Worm (Caenorhabditis elegans) whole organism, late embryonic: ENCODE measurements around the gene ckk-1.

ENCODE experiments used
- C38D4.7 ChIP-seq: fragments of 200-800 bp; sonication (Bioruptor generic); optimal IDR thresholded peaks from 2 replicates; lab custom pipeline; 2018; ENCODE audit warnings: mild to moderate bottlenecking, missing genetic modification characterization, moderate library complexity, missing compliant biosample characterization
- F13H6.1 ChIP-seq: sonication (generic microtip); optimal IDR thresholded peaks from 2 replicates; lab custom pipeline; 2016; ENCODE audit warnings: missing genetic modification characterization, missing compliant biosample characterization
- K02D7.2 ChIP-seq: sonication (generic microtip); optimal IDR thresholded peaks from 2 replicates; lab custom pipeline; 2017; ENCODE audit warnings: mild to moderate bottlenecking, missing genetic modification characterization, missing compliant biosample characterization
- K09A11.1 ChIP-seq: sonication (generic microtip); optimal IDR thresholded peaks from 2 replicates; lab custom pipeline; 2017; ENCODE audit warnings: antibody characterized with exemption, mild to moderate bottlenecking, missing genetic modification characterization, missing compliant biosample characterization; ENCODE audit not compliant: insufficient read depth
- T23F11.4 ChIP-seq: fragments of 200-800 bp; sonication (Bioruptor generic); optimal IDR thresholded peaks from 2 replicates; lab custom pipeline; 2018; ENCODE audit warnings: mild to moderate bottlenecking, missing genetic modification characterization, missing compliant biosample characterization
- Y22D7AL.16 ChIP-seq: sonication (generic microtip); optimal IDR thresholded peaks from 2 replicates; lab custom pipeline; 2016; ENCODE audit warnings: missing genetic modification characterization, missing compliant biosample characterization
- ahr-1 ChIP-seq: sonication (generic microtip); optimal IDR thresholded peaks from 2 replicates; lab custom pipeline; 2016; ENCODE audit warnings: missing genetic modification characterization, missing compliant biosample characterization
- ama-1 ChIP-seq: fragments of 150-350 bp; optimal IDR thresholded peaks from 2 replicates; lab custom pipeline; 2014
- ceh-19 ChIP-seq: fragments of 200-800 bp; sonication (Bioruptor generic); optimal IDR thresholded peaks from 2 replicates; lab custom pipeline; 2018; ENCODE audit warnings: mild to moderate bottlenecking, missing genetic modification characterization, missing compliant biosample characterization
- ceh-22 ChIP-seq: sonication (generic microtip); optimal IDR thresholded peaks from 2 replicates; lab custom pipeline; 2017; ENCODE audit warnings: missing biosample characterization, missing genetic modification characterization
- ceh-30 ChIP-seq: fragments of 150-350 bp; optimal IDR thresholded peaks from 2 replicates; lab custom pipeline; 2014; ENCODE audit warnings: missing biosample characterization, missing genetic modification characterization
- ceh-31 ChIP-seq: sonication (generic microtip); optimal IDR thresholded peaks from 2 replicates; lab custom pipeline; 2016; ENCODE audit warnings: missing genetic modification characterization, missing compliant biosample characterization
- ceh-9 ChIP-seq: sonication (generic microtip); optimal IDR thresholded peaks from 2 replicates; lab custom pipeline; 2016; ENCODE audit warnings: mild to moderate bottlenecking, missing genetic modification characterization, inconsistent platforms, missing compliant biosample characterization
- dve-1 ChIP-seq: sonication (generic microtip); optimal IDR thresholded peaks from 2 replicates; lab custom pipeline; 2017; ENCODE audit warnings: antibody characterized with exemption, mild to moderate bottlenecking, missing genetic modification characterization, missing compliant biosample characterization
- elt-2 ChIP-seq: sonication (generic microtip); optimal IDR thresholded peaks from 2 replicates; lab custom pipeline; 2016; ENCODE audit warnings: missing genetic modification reagents, missing genetic modification characterization, missing compliant biosample characterization
- ets-4 ChIP-seq: sonication (generic microtip); optimal IDR thresholded peaks from 2 replicates; lab custom pipeline; 2016; ENCODE audit warnings: missing genetic modification characterization, missing compliant biosample characterization
- eyg-1 ChIP-seq: sonication (generic microtip); optimal IDR thresholded peaks from 2 replicates; lab custom pipeline; 2016; ENCODE audit warnings: missing genotype, missing genetic modification characterization, missing compliant biosample characterization
- fkh-10 ChIP-seq: fragments of 150-350 bp; optimal IDR thresholded peaks from 2 replicates; lab custom pipeline; 2014; ENCODE audit warnings: missing biosample characterization, missing genetic modification reagents, missing genetic modification characterization
- gmeb-2 ChIP-seq: sonication (generic microtip); optimal IDR thresholded peaks from 2 replicates; lab custom pipeline; 2016; ENCODE audit warnings: missing genetic modification characterization, inconsistent platforms, missing compliant biosample characterization
- hlh-13 ChIP-seq: fragments of 200-800 bp; sonication (Bioruptor generic); optimal IDR thresholded peaks from 2 replicates; lab custom pipeline; 2018; ENCODE audit warnings: mild to moderate bottlenecking, missing genetic modification characterization, missing compliant biosample characterization
- hlh-30 ChIP-seq: sonication (generic microtip); optimal IDR thresholded peaks from 2 replicates; lab custom pipeline; 2017; ENCODE audit warnings: antibody characterized with exemption, missing genetic modification characterization, missing compliant biosample characterization; ENCODE audit not compliant: insufficient read depth
- hlh-6 ChIP-seq: sonication (generic microtip); optimal IDR thresholded peaks from 2 replicates; lab custom pipeline; 2016; ENCODE audit warnings: missing genotype, missing genetic modification characterization, missing compliant biosample characterization
- madf-2 ChIP-seq: sonication (generic microtip); optimal IDR thresholded peaks from 2 replicates; lab custom pipeline; 2017; ENCODE audit warnings: missing genetic modification characterization, missing compliant biosample characterization
- nfya-1 ChIP-seq: sonication (generic microtip); optimal IDR thresholded peaks from 2 replicates; lab custom pipeline; 2017; ENCODE audit warnings: missing genetic modification characterization, mild to moderate bottlenecking, missing compliant biosample characterization, antibody characterized with exemption, moderate library complexity
- nhr-11 ChIP-seq: fragments of 150-350 bp; optimal IDR thresholded peaks from 2 replicates; lab custom pipeline; 2014; ENCODE audit warnings: missing biosample characterization, missing genetic modification characterization
- odd-2 ChIP-seq: sonication (generic microtip); optimal IDR thresholded peaks from 2 replicates; lab custom pipeline; 2017; ENCODE audit warnings: antibody characterized with exemption, mild to moderate bottlenecking, missing genetic modification characterization, missing compliant biosample characterization
- pha-2 ChIP-seq: sonication (generic microtip); optimal IDR thresholded peaks from 2 replicates; lab custom pipeline; 2017; ENCODE audit warnings: mild to moderate bottlenecking, missing genetic modification characterization, missing compliant biosample characterization
- pha-4 ChIP-seq: fragments of 150-350 bp; optimal IDR thresholded peaks from 2 replicates; lab custom pipeline; 2018; ENCODE audit warnings: missing biosample characterization, missing genetic modification reagents, missing genetic modification characterization
- pqm-1 ChIP-seq: sonication (generic microtip); optimal IDR thresholded peaks from 2 replicates; lab custom pipeline; 2016; ENCODE audit warnings: missing genetic modification characterization, missing compliant biosample characterization
- ref-2 ChIP-seq: sonication (generic microtip); optimal IDR thresholded peaks from 2 replicates; lab custom pipeline; 2016; ENCODE audit warnings: missing genetic modification characterization, missing compliant biosample characterization
- rnt-1 ChIP-seq: sonication (generic microtip); optimal IDR thresholded peaks from 2 replicates; lab custom pipeline; 2016; ENCODE audit warnings: missing genetic modification characterization, missing compliant biosample characterization
- sdc-2 ChIP-seq: sonication (generic microtip); optimal IDR thresholded peaks from 2 replicates; lab custom pipeline; 2016; ENCODE audit warnings: missing genotype, missing genetic modification characterization, missing compliant biosample characterization
- sox-2 ChIP-seq: fragments of 200-800 bp; sonication (Bioruptor generic); IDR thresholded peaks from 2 replicates; pipeline ENCODE4 v1.3.6; 2022; ENCODE audit warnings: missing genetic modification reagents, missing genetic modification characterization, missing compliant biosample characterization
- tbx-2 ChIP-seq: sonication (generic microtip); optimal IDR thresholded peaks from 2 replicates; lab custom pipeline; 2016; ENCODE audit warnings: missing genetic modification characterization, missing compliant biosample characterization
- ttx-3 ChIP-seq: sonication (generic microtip); optimal IDR thresholded peaks from 2 replicates; lab custom pipeline; 2016; ENCODE audit warnings: missing genetic modification reagents, missing genetic modification characterization, missing compliant biosample characterization
- unc-3 ChIP-seq, 2 experiments: fragments of 200-800 bp in 1 of 2; sonication (Bioruptor generic) in 1 of 2; sonication (generic microtip) in 1 of 2; conservative IDR thresholded peaks in 1 of 2; optimal IDR thresholded peaks in 1 of 2; 2 replicates each; pipeline versions ENCODE4 v1.3.6 to Lab custom; 2016 to 2022; ENCODE audit warnings: missing compliant biosample characterization in 2 of 2, missing genetic modification characterization in 2 of 2, missing genetic modification reagents in 1 of 2
- unc-42 ChIP-seq: sonication (generic microtip); optimal IDR thresholded peaks from 2 replicates; lab custom pipeline; 2016; ENCODE audit warnings: missing genotype, missing genetic modification characterization, missing compliant biosample characterization
- unc-55 ChIP-seq: sonication (generic microtip); optimal IDR thresholded peaks from 2 replicates; lab custom pipeline; 2017; ENCODE audit warnings: missing biosample characterization, missing genetic modification reagents, missing genetic modification characterization
- unc-86 ChIP-seq: sonication (generic microtip); optimal IDR thresholded peaks from 2 replicates; lab custom pipeline; 2016; ENCODE audit warnings: missing genetic modification characterization, missing compliant biosample characterization
- ztf-16 ChIP-seq: sonication (generic microtip); optimal IDR thresholded peaks from 2 replicates; lab custom pipeline; 2017; ENCODE audit warnings: missing genetic modification characterization, missing compliant biosample characterization

The ckk-1 gene

ce11 chrIII:5588746-5589145 lies 46.5 kb upstream of the ckk-1 start:
- TF ChIP-seq ahr-1 (tag; lab: Kevin White, UChicago) (no peak), F13H6.1 (tag; lab: Kevin White, UChicago) (no peak), T23F11.4 (no peak)

ce11 chrIII:5591668-5592149 lies 43.6 kb upstream of the ckk-1 start, which contains the start of the genes ddx-15 and ucr-1:
ddx-15 (minus strand) TSS chrIII:5591718.
ucr-1 (plus strand) TSS chrIII:5592135.
- TF ChIP-seq rnt-1, result no peak
- TF ChIP-seq hlh-6 (tag; lab: Kevin White, UChicago), result no peak
- no peak for TF ChIP-seq eyg-1 (tag; lab: Kevin White, UChicago)
- no peak for TF ChIP-seq ceh-30 (tag; lab: Kevin White, UChicago)
- no peak for TF ChIP-seq nhr-11 (tag; lab: Kevin White, UChicago)
- TF ChIP-seq pha-2 (tag; lab: Kevin White, UChicago), result no peak
- peak; percentile 1 for TF ChIP-seq unc-55 (GFP tag; lab: Kevin White, UChicago)
- no peak for TF ChIP-seq ztf-16 (tag; lab: Kevin White, UChicago)
- peak; percentile 29 for TF ChIP-seq nfya-1 (tag; lab: Kevin White, UChicago)
- no peak for TF ChIP-seq hlh-13 (GFP tag; lab: Kevin White, UChicago)
- peak; percentile 37 for TF ChIP-seq ceh-31 (tag; lab: Kevin White, UChicago)
- no peak for TF ChIP-seq madf-2 (tag; lab: Kevin White, UChicago)
- TF ChIP-seq unc-3 (GFP tag; conservative IDR thresholded peaks at IDR 0.05; lab: Robert Waterston, UW), result no peak
- no peak for TF ChIP-seq unc-3 (tag; optimal IDR thresholded peaks at IDR 0.05; lab: Kevin White, UChicago)
- no peak for TF ChIP-seq ama-1 (lab: Kevin White, UChicago)
- no peak for TF ChIP-seq unc-42 (tag; lab: Kevin White, UChicago)
- no peak for TF ChIP-seq unc-86
- no peak for TF ChIP-seq ceh-19 (GFP tag; lab: Kevin White, UChicago)
- TF ChIP-seq tbx-2 (tag; lab: Kevin White, UChicago), result peak; percentile 10
- TF ChIP-seq hlh-30, result no peak
- no peak for TF ChIP-seq F13H6.1 (tag; lab: Kevin White, UChicago)
- TF ChIP-seq elt-2, result no peak

- TF ChIP-seq F13H6.1 (tag; lab: Kevin White, UChicago), result no peak
- TF ChIP-seq nfya-1 (tag; lab: Kevin White, UChicago), result peak; percentile 42
- TF ChIP-seq K02D7.2, result no peak
- TF ChIP-seq dve-1, result no peak
- no peak for TF ChIP-seq ets-4
These were observed 40.9 kb upstream of the ckk-1 start for ce11 chrIII:5594350-5594749.

- TF ChIP-seq unc-86 (no peak), hlh-13 (GFP tag; lab: Kevin White, UChicago) (no peak)
These were observed 39.8 kb upstream of the ckk-1 start, which contains the start of gene ced-6 for ce11 chrIII:5595445-5595844. ced-6 (plus strand) TSS chrIII:5595771.

- TF ChIP-seq eyg-1 (tag; lab: Kevin White, UChicago), result no peak
- TF ChIP-seq, all 69 proteins: peak for 0
These were observed 35.3 kb upstream of the ckk-1 start, which contains the start of gene wdr-37 for ce11 chrIII:5599958-5600357. wdr-37 (minus strand) TSS chrIII:5600058.

- TF ChIP-seq Y22D7AL.16 (tag; lab: Kevin White, UChicago), result peak; percentile 87
- TF ChIP-seq fkh-10, result no peak
- peak; percentile 92 for TF ChIP-seq ref-2 (tag; lab: Kevin White, UChicago)
- TF ChIP-seq ahr-1 (tag; lab: Kevin White, UChicago), result peak; percentile 82
- TF ChIP-seq gmeb-2, result peak; percentile 88
- no peak for TF ChIP-seq ceh-22
- TF ChIP-seq ceh-19 (GFP tag; lab: Kevin White, UChicago), result peak; percentile 91
- TF ChIP-seq ztf-16 (tag; lab: Kevin White, UChicago), result peak; percentile 92
- peak; percentile 87 for TF ChIP-seq sdc-2 (tag; lab: Kevin White, UChicago)
- peak; percentile 10 for TF ChIP-seq ceh-30 (tag; lab: Kevin White, UChicago)
- TF ChIP-seq C38D4.7 (GFP tag; lab: Kevin White, UChicago), result peak; percentile 90
- TF ChIP-seq rnt-1, result peak; percentile 88
- peak; percentile 54 for TF ChIP-seq ceh-9 (tag; lab: Kevin White, UChicago)
- TF ChIP-seq hlh-30, result peak; percentile 61
- no peak for TF ChIP-seq pha-4 (tag; lab: Kevin White, UChicago)
- TF ChIP-seq ttx-3 (tag; lab: Kevin White, UChicago), result peak; percentile 91
- TF ChIP-seq ceh-31 (tag; lab: Kevin White, UChicago), result peak; percentile 57
- TF ChIP-seq K09A11.1 (tag; lab: Kevin White, UChicago), result peak; percentile 87
- peak; percentile 66 for TF ChIP-seq pqm-1 (tag; lab: Kevin White, UChicago)
- TF ChIP-seq K02D7.2, result peak; percentile 80
- TF ChIP-seq hlh-13 (GFP tag; lab: Kevin White, UChicago), result peak; percentile 89
- TF ChIP-seq odd-2 (tag; lab: Kevin White, UChicago), result peak; percentile 65
- TF ChIP-seq F13H6.1 (tag; lab: Kevin White, UChicago), result peak; percentile 83
- TF ChIP-seq sox-2 (GFP tag; lab: Robert Waterston, UW), result peak; percentile 88
These were observed 33.3 kb upstream of the ckk-1 start for ce11 chrIII:5601999-5602398.
